Fruit fly (Drosophila melanogaster): Measurements from ENCODE around the gene CG32302.

DNA sequence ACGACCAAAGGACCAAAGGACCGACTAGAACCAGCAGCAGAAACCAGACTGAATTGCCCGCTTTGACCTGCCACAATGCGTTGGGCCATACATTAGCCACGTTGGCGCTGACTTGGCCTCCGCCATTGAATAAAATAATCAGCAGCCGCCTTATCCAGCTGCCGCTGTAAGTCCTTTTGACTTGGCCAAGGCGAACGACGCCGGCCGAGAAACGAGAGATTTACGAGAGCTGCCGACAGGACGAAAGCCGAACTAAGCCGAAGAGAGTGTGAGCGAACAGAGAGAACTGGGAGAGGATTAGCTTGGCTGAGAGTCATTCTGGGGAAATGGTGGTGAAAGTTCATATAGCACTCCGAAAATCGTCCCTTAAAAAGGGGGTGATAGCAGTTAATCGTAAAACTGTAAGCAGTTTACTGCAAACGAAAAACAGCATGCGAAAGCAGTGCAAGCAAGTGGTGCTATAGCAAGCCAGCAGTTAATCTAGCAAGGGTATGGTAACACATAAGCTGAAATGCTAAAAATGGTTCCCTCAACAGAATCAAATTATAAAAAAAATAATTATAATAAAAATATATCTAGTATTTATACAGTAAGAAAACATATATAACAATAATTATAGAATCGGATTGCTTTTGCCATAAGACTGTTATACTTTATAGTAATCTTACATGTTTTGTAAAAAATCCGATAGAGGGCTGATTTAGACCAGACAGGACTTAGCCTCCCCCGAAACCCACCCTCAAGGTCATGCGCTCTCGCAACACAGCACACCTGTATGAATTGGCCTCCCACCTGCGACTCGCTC is 40.1 kb upstream of the CG32302 start:
- TF ChIP-seq psq (optimal IDR thresholded peaks at IDR 0.05) (no peak), CG8478 (optimal IDR thresholded peaks at IDR 0.05) (no peak), usp (GFP tag; optimal IDR thresholded peaks at IDR 0.05) (no peak), pan (optimal IDR thresholded peaks at IDR 0.05) (no peak)

All from whole organism.